Fruit fly (Drosophila melanogaster) whole organism, embryonic: ENCODE results near the gene CG32847.
A peak's percentile ranks its signal among the peaks of the same experiment; 100 is the strongest.

ENCODE experiments used
- Atf6 ChIP-seq: fragments of 200-800 bp; sonication (Bioruptor generic); IDR thresholded peaks from 2 replicates; pipeline ENCODE4 v1.3.6; 2022; ENCODE audit warnings: missing biosample characterization, missing genetic modification characterization
- Blimp-1 ChIP-seq: fragments of 200-800 bp; sonication (Bioruptor generic); optimal IDR thresholded peaks from 3 replicates; lab custom pipeline; 2018; ENCODE audit warnings: missing biosample characterization, missing genetic modification characterization, mild to moderate bottlenecking, moderate library complexity, missing genetic modification reagents
- CG11504 ChIP-seq: fragments of 200-800 bp; sonication (Bioruptor generic); optimal IDR thresholded peaks from 3 replicates; lab custom pipeline; 2019; ENCODE audit warnings: missing biosample characterization, mild to moderate bottlenecking, missing genetic modification characterization, moderate library complexity
- CG12391 ChIP-seq: fragments of 200-800 bp; sonication (Bioruptor generic); optimal IDR thresholded peaks from 3 replicates; lab custom pipeline; 2018; ENCODE audit warnings: missing biosample characterization, mild to moderate bottlenecking, missing genetic modification characterization, moderate library complexity
- CG12659 ChIP-seq: fragments of 200-800 bp; sonication (Bioruptor generic); optimal IDR thresholded peaks from 3 replicates; lab custom pipeline; 2017; ENCODE audit warnings: mild to moderate bottlenecking, missing biosample characterization, missing genetic modification reagents, missing genetic modification characterization
- CG12744 ChIP-seq: fragments of 200-800 bp; sonication (Bioruptor generic); optimal IDR thresholded peaks from 2 replicates; lab custom pipeline; 2016; ENCODE audit warnings: missing biosample characterization, missing genetic modification characterization
- CG12769 ChIP-seq: fragments of 200-800 bp; sonication (Bioruptor generic); optimal IDR thresholded peaks from 2 replicates; lab custom pipeline; 2019; ENCODE audit warnings: missing biosample characterization, mild to moderate bottlenecking, missing genetic modification characterization, moderate library complexity
- CG2202 ChIP-seq: fragments of 200-800 bp; sonication (Bioruptor generic); optimal IDR thresholded peaks from 2 replicates; lab custom pipeline; 2018; ENCODE audit warnings: missing biosample characterization, mild to moderate bottlenecking, missing genetic modification characterization
- CG2889 ChIP-seq: fragments of 200-800 bp; sonication (Bioruptor generic); IDR thresholded peaks from 3 replicates; pipeline ENCODE4 v1.3.6; 2022; ENCODE audit warnings: missing biosample characterization, missing genetic modification characterization
- CG30403 ChIP-seq: fragments of 200-800 bp; sonication (Bioruptor generic); optimal IDR thresholded peaks from 3 replicates; lab custom pipeline; 2016; ENCODE audit warnings: missing biosample characterization, missing genetic modification characterization
- CG3065 ChIP-seq: fragments of 200-800 bp; sonication (Bioruptor generic); optimal IDR thresholded peaks from 2 replicates; lab custom pipeline; 2016; ENCODE audit warnings: missing biosample characterization, missing genetic modification characterization
- CG32532 ChIP-seq: fragments of 200-800 bp; sonication (Bioruptor generic); IDR thresholded peaks from 2 replicates; pipeline ENCODE4 v1.3.6; 2022; ENCODE audit warnings: missing biosample characterization, missing genetic modification characterization
- CG3281 ChIP-seq: fragments of 200-800 bp; sonication (Bioruptor generic); optimal IDR thresholded peaks from 3 replicates; lab custom pipeline; 2017; ENCODE audit warnings: missing biosample characterization, mild to moderate bottlenecking, missing genetic modification characterization
- CG3407 ChIP-seq: fragments of 200-800 bp; sonication (Bioruptor generic); optimal IDR thresholded peaks from 2 replicates; lab custom pipeline; 2018; ENCODE audit warnings: missing biosample characterization, mild to moderate bottlenecking, missing genetic modification characterization
- CG4730 ChIP-seq: fragments of 200-800 bp; sonication (Bioruptor generic); IDR thresholded peaks from 2 replicates; pipeline ENCODE4 v1.3.6; 2022; ENCODE audit warnings: missing biosample characterization, missing genetic modification characterization
- CG5953 ChIP-seq: fragments of 200-800 bp; sonication (Bioruptor generic); IDR thresholded peaks from 2 replicates; pipeline ENCODE4 v1.3.6; 2022; ENCODE audit warnings: missing biosample characterization, missing genetic modification characterization
- CG6254 ChIP-seq: fragments of 200-800 bp; sonication (Bioruptor generic); optimal IDR thresholded peaks from 3 replicates; lab custom pipeline; 2017; ENCODE audit warnings: mild to moderate bottlenecking, missing biosample characterization, missing genetic modification reagents, missing genetic modification characterization
- CG7372 ChIP-seq: fragments of 200-800 bp; sonication (Bioruptor generic); IDR thresholded peaks from 2 replicates; pipeline ENCODE4 v1.3.6; 2022; ENCODE audit warnings: missing biosample characterization, missing genetic modification characterization
- CG9215 ChIP-seq: fragments of 200-800 bp; sonication (Bioruptor generic); IDR thresholded peaks from 2 replicates; pipeline ENCODE4 v1.3.6; 2022; ENCODE audit warnings: missing biosample characterization, missing genetic modification characterization
- Fer2 ChIP-seq: fragments of 200-800 bp; sonication (Bioruptor generic); optimal IDR thresholded peaks from 2 replicates; lab custom pipeline; 2018; ENCODE audit warnings: missing biosample characterization, mild to moderate bottlenecking, missing genetic modification characterization, moderate library complexity
- Hand ChIP-seq: fragments of 200-800 bp; sonication (Bioruptor generic); optimal IDR thresholded peaks from 2 replicates; lab custom pipeline; 2017; ENCODE audit warnings: mild to moderate bottlenecking, missing biosample characterization, missing genetic modification reagents, missing genetic modification characterization
- Hmr ChIP-seq: fragments of 200-800 bp; sonication (Bioruptor generic); optimal IDR thresholded peaks from 3 replicates; lab custom pipeline; 2017; ENCODE audit warnings: mild to moderate bottlenecking, missing biosample characterization, missing genetic modification reagents, missing genetic modification characterization
- Hr3 ChIP-seq: fragments of 200-800 bp; sonication (Bioruptor generic); optimal IDR thresholded peaks from 3 replicates; lab custom pipeline; 2016; ENCODE audit warnings: missing biosample characterization, missing genetic modification characterization
- MTF-1 ChIP-seq: fragments of 200-800 bp; sonication (Bioruptor generic); optimal IDR thresholded peaks from 2 replicates; lab custom pipeline; 2018; ENCODE audit warnings: missing biosample characterization, mild to moderate bottlenecking, missing genetic modification characterization, borderline replicate concordance
- Mrtf ChIP-seq: fragments of 200-800 bp; sonication (Bioruptor generic); IDR thresholded peaks from 3 replicates; pipeline ENCODE4 v1.3.6; 2022; ENCODE audit warnings: missing biosample characterization, missing genetic modification characterization
- NFAT ChIP-seq: fragments of 200-800 bp; sonication (Bioruptor generic); IDR thresholded peaks from 2 replicates; pipeline ENCODE4 v1.3.6; 2022; ENCODE audit warnings: missing biosample characterization, missing genetic modification characterization
- Nf-YA ChIP-seq: fragments of 200-800 bp; sonication (Bioruptor generic); IDR thresholded peaks from 2 replicates; pipeline ENCODE4 v1.3.6; 2022; ENCODE audit warnings: missing biosample characterization, missing genetic modification characterization
- Optix ChIP-seq: fragments of 200-800 bp; sonication (Bioruptor generic); IDR thresholded peaks from 3 replicates; pipeline ENCODE4 v1.3.6; 2022; ENCODE audit warnings: missing biosample characterization, missing genetic modification characterization
- Six4 ChIP-seq: fragments of 200-800 bp; sonication (Bioruptor generic); optimal IDR thresholded peaks from 2 replicates; lab custom pipeline; 2016; ENCODE audit warnings: missing biosample characterization, missing genetic modification characterization
- Sry-δ ChIP-seq: fragments of 200-800 bp; sonication (Bioruptor generic); optimal IDR thresholded peaks from 2 replicates; lab custom pipeline; 2016; ENCODE audit warnings: missing biosample characterization, missing genetic modification characterization
- Xrp1 ChIP-seq: fragments of 200-800 bp; sonication (Bioruptor generic); IDR thresholded peaks from 2 replicates; pipeline ENCODE4 v1.3.6; 2022; ENCODE audit warnings: missing biosample characterization, missing genetic modification characterization
- al ChIP-seq: fragments of 200-800 bp; sonication (Bioruptor generic); IDR thresholded peaks from 2 replicates; pipeline ENCODE4 v1.3.6; 2022; ENCODE audit warnings: missing biosample characterization, missing genetic modification characterization
- ase ChIP-seq: fragments of 200-800 bp; sonication (Bioruptor generic); IDR thresholded peaks from 3 replicates; pipeline ENCODE4 v1.3.6; 2022; ENCODE audit warnings: missing biosample characterization, missing genetic modification characterization
- ato ChIP-seq: fragments of 200-800 bp; sonication (Bioruptor generic); IDR thresholded peaks from 2 replicates; pipeline ENCODE4 v1.3.6; 2022; ENCODE audit warnings: missing biosample characterization, missing genetic modification characterization; ENCODE audit not compliant: partially characterized antibody
- dmrt99B ChIP-seq: fragments of 200-800 bp; sonication (Bioruptor generic); optimal IDR thresholded peaks from 2 replicates; lab custom pipeline; 2018; ENCODE audit warnings: missing biosample characterization, mild to moderate bottlenecking, missing genetic modification characterization, moderate library complexity
- ems ChIP-seq: fragments of 200-800 bp; sonication (Bioruptor generic); optimal IDR thresholded peaks from 3 replicates; lab custom pipeline; 2016; ENCODE audit warnings: missing biosample characterization, missing genetic modification characterization
- eve ChIP-seq, 2 experiments: fragments of >200 bp; optimal IDR thresholded peaks; 2 replicates each; lab custom pipeline; 2017; ENCODE audit warnings: missing biosample characterization in 2 of 2, missing genetic modification characterization in 2 of 2
- fd64A ChIP-seq: fragments of 200-800 bp; sonication (Bioruptor generic); optimal IDR thresholded peaks from 3 replicates; lab custom pipeline; 2018; ENCODE audit warnings: missing biosample characterization, mild to moderate bottlenecking, missing genetic modification characterization
- gem ChIP-seq: fragments of 200-800 bp; sonication (Bioruptor generic); optimal IDR thresholded peaks from 2 replicates; lab custom pipeline; 2019; ENCODE audit warnings: missing biosample characterization, mild to moderate bottlenecking, missing genetic modification characterization, moderate library complexity
- gro ChIP-seq: fragments of 200-800 bp; sonication (Bioruptor generic); optimal IDR thresholded peaks from 2 replicates; lab custom pipeline; 2016; ENCODE audit warnings: missing biosample characterization, missing genetic modification characterization
- h ChIP-seq: fragments of >200 bp; optimal IDR thresholded peaks from 2 replicates; lab custom pipeline; 2017
- her ChIP-seq: fragments of 200-800 bp; sonication (Bioruptor generic); optimal IDR thresholded peaks from 2 replicates; lab custom pipeline; 2016; ENCODE audit warnings: missing biosample characterization, missing genetic modification characterization
- jigr1 ChIP-seq: fragments of 200-800 bp; sonication (Bioruptor generic); IDR thresholded peaks from 3 replicates; pipeline ENCODE4 v1.3.6; 2022; ENCODE audit warnings: missing biosample characterization, missing genetic modification characterization
- jing ChIP-seq: fragments of 200-800 bp; sonication (Bioruptor generic); optimal IDR thresholded peaks from 2 replicates; lab custom pipeline; 2018; ENCODE audit warnings: missing biosample characterization, mild to moderate bottlenecking, missing genetic modification characterization
- lola ChIP-seq, 3 experiments: fragments of >200 bp in 2 of 3; fragments of 200-800 bp in 1 of 3; sonication (Bioruptor generic) in 1 of 3; optimal IDR thresholded peaks; 2 replicates each; lab custom pipeline; 2017 to 2019; ENCODE audit warnings: missing biosample characterization in 3 of 3, missing genetic modification characterization in 3 of 3, mild to moderate bottlenecking in 1 of 3, moderate library complexity in 1 of 3
- maf-S ChIP-seq: fragments of 200-800 bp; sonication (Bioruptor generic); optimal IDR thresholded peaks from 2 replicates; lab custom pipeline; 2016; ENCODE audit warnings: missing biosample characterization, missing genetic modification characterization
- slbo ChIP-seq: fragments of 200-800 bp; sonication (Bioruptor generic); IDR thresholded peaks from 2 replicates; pipeline ENCODE4 v1.3.6; 2022; ENCODE audit warnings: missing biosample characterization, missing genetic modification characterization
- sug ChIP-seq: fragments of 200-800 bp; optimal IDR thresholded peaks from 2 replicates; lab custom pipeline; 2019; ENCODE audit warnings: missing biosample characterization, mild to moderate bottlenecking, missing genetic modification characterization, moderate library complexity
- trh ChIP-seq: fragments of 200-800 bp; sonication (Bioruptor generic); optimal IDR thresholded peaks from 2 replicates; lab custom pipeline; 2016; ENCODE audit warnings: missing biosample characterization, missing genetic modification characterization
- wek ChIP-seq: fragments of 200-800 bp; sonication (Bioruptor generic); optimal IDR thresholded peaks from 3 replicates; lab custom pipeline; 2018; ENCODE audit warnings: missing biosample characterization, mild to moderate bottlenecking, missing genetic modification characterization, moderate library complexity
- zen2 ChIP-seq: fragments of 200-800 bp; sonication (Bioruptor generic); IDR thresholded peaks from 3 replicates; pipeline ENCODE4 v1.3.6; 2022; ENCODE audit warnings: missing biosample characterization, missing genetic modification characterization; ENCODE audit not compliant: partially characterized antibody

CG32847 gene

dm6 chr3L:15094589-15095288, 26.6 kb upstream of the CG32847 start, which contains the start of the genes sstn, Plp and GlyRS (continued):
- TF ChIP-seq Sry-δ (GFP tag; lab: Kevin White, UChicago) (peak; percentile 6), trh (GFP tag; lab: Kevin White, UChicago) (no peak), Xrp1 (GFP tag; lab: Robert Waterston, UW) (no peak), CG6254 (no peak), CG12391 (tag; lab: Kevin White, UChicago) (peak; percentile 65), Blimp-1 (GFP tag; lab: Kevin White, UChicago) (peak; percentile 40), Six4 (GFP tag; lab: Kevin White, UChicago) (no peak), CG7372 (GFP tag; lab: Robert Waterston, UW) (no peak), MTF-1 (GFP tag; lab: Kevin White, UChicago) (no peak), CG5953 (GFP tag; lab: Robert Waterston, UW) (no peak), ems (GFP tag; lab: Kevin White, UChicago) (no peak), CG3065 (GFP tag; lab: Kevin White, UChicago) (no peak), Optix (no peak), CG3281 (GFP tag; lab: Kevin White, UChicago) (peak; percentile 39), gro (GFP tag; lab: Kevin White, UChicago) (no peak), dmrt99B (tag; lab: Kevin White, UChicago) (peak; percentile 23), h (no peak), CG12769 (no peak), Mrtf (GFP tag; lab: Robert Waterston, UW) (no peak), her (no peak), sug (tag; lab: Kevin White, UChicago) (peak; percentile 57), al (GFP tag; lab: Robert Waterston, UW) (no peak), Nf-YA (GFP tag; lab: Robert Waterston, UW) (no peak), CG3407 (peak; percentile 28), CG11504 (tag; lab: Kevin White, UChicago) (peak; percentile 75), CG4730 (GFP tag; lab: Robert Waterston, UW) (no peak), Hr3 (GFP tag; lab: Kevin White, UChicago) (peak; percentile 51), slbo (GFP tag; lab: Robert Waterston, UW) (peak; percentile 19; the same call in 1 of the 2 replicates), wek (no peak), CG2889 (GFP tag; lab: Robert Waterston, UW) (no peak), maf-S (GFP tag; lab: Kevin White, UChicago) (no peak), lola (GFP tag; optimal IDR thresholded peaks at IDR 0.05; lab: Kevin White, UChicago) (peak in 1 of 3 experiments; percentile 40), CG32532 (no peak), jigr1 (GFP tag; lab: Robert Waterston, UW) (no peak), CG9215 (no peak), CG30403 (GFP tag; lab: Kevin White, UChicago) (peak; percentile 47), Hmr (GFP tag; lab: Kevin White, UChicago) (peak; percentile 41), Fer2 (tag; lab: Kevin White, UChicago) (no peak), zen2 (no peak), eve (GFP tag; optimal IDR thresholded peaks at IDR 0.05; lab: Kevin White, UChicago) (no peak), CG12659 (GFP tag; lab: Kevin White, UChicago) (peak; percentile 81), fd64A (GFP tag; lab: Kevin White, UChicago) (no peak), CG2202 (tag; lab: Kevin White, UChicago) (no peak), jing (GFP tag; lab: Kevin White, UChicago) (no peak), gem (tag; lab: Kevin White, UChicago) (peak; percentile 59), CG12744 (no peak), Atf6 (GFP tag; lab: Robert Waterston, UW) (no peak), ato (0 out of 2 replicates have a peak, but pooled peaks have one; percentile 20), NFAT (GFP tag; lab: Robert Waterston, UW) (no peak), ase (no peak), Hand (no peak)
